Fruit fly (Drosophila melanogaster) whole organism, wandering third instar larva: Measurements from ENCODE around the gene eg.

Source experiments
- CG32264 ChIP-seq: fragments of 200-800 bp; sonication (Bioruptor generic); optimal IDR thresholded peaks from 2 replicates; lab custom pipeline; 2016; ENCODE audit warnings: missing biosample characterization, missing genetic modification characterization
- CG9705 ChIP-seq: fragments of 200-800 bp; sonication (Bioruptor generic); optimal IDR thresholded peaks from 2 replicates; lab custom pipeline; 2018; ENCODE audit warnings: missing biosample characterization, mild to moderate bottlenecking, missing genetic modification characterization
- Dfd ChIP-seq: fragments of >200 bp; optimal IDR thresholded peaks from 2 replicates; lab custom pipeline; 2017; ENCODE audit warnings: missing biosample characterization, missing genetic modification characterization
- GATAd ChIP-seq: sonication (Bioruptor generic); optimal IDR thresholded peaks from 2 replicates; lab custom pipeline; 2016; ENCODE audit warnings: missing biosample characterization, missing genetic modification characterization
- HLH106 ChIP-seq: fragments of 200-800 bp; optimal IDR thresholded peaks from 3 replicates; lab custom pipeline; 2019; ENCODE audit warnings: missing biosample characterization, mild to moderate bottlenecking, missing genetic modification characterization, moderate library complexity
- Hnf4 ChIP-seq: fragments of 200-800 bp; sonication (Bioruptor generic); optimal IDR thresholded peaks from 2 replicates; lab custom pipeline; 2016; ENCODE audit warnings: missing biosample characterization, mild to moderate bottlenecking, missing genetic modification characterization
- Hr78 ChIP-seq: fragments of >200 bp; optimal IDR thresholded peaks from 2 replicates; lab custom pipeline; 2017; ENCODE audit warnings: missing biosample characterization, missing genetic modification characterization
- Hr83 ChIP-seq: fragments of 200-300 bp; sonication (Bioruptor generic); optimal IDR thresholded peaks from 2 replicates; lab custom pipeline; 2016; ENCODE audit warnings: missing biosample characterization, mild to moderate bottlenecking, missing genetic modification characterization, moderate library complexity; ENCODE audit not compliant: poor library complexity, severe bottlenecking
- Jra ChIP-seq: sonication (Bioruptor generic); optimal IDR thresholded peaks from 2 replicates; lab custom pipeline; 2016; ENCODE audit warnings: missing biosample characterization, missing genetic modification characterization
- Myc ChIP-seq: fragments of >200 bp; optimal IDR thresholded peaks from 2 replicates; lab custom pipeline; 2017
- N ChIP-seq: fragments of >200 bp; optimal IDR thresholded peaks from 2 replicates; lab custom pipeline; 2018; ENCODE audit warnings: missing biosample characterization, missing external identifiers, missing genetic modification characterization
- OdsH ChIP-seq: fragments of 200-800 bp; sonication (Bioruptor generic); optimal IDR thresholded peaks from 2 replicates; lab custom pipeline; 2016; ENCODE audit warnings: missing biosample characterization, mild to moderate bottlenecking, missing genetic modification characterization
- Rel ChIP-seq, 2 experiments: fragments of 200-800 bp; sonication (Bioruptor generic) in 1 of 2; optimal IDR thresholded peaks; 2 replicates in 1 of 2; 3 replicates in 1 of 2; lab custom pipeline; 2016 to 2019; ENCODE audit warnings: mild to moderate bottlenecking in 2 of 2, missing biosample characterization in 2 of 2, missing genetic modification characterization in 2 of 2, moderate library complexity in 1 of 2
- Sp1 ChIP-seq: fragments of 200-800 bp; sonication (Bioruptor generic); optimal IDR thresholded peaks from 3 replicates; lab custom pipeline; 2019; ENCODE audit warnings: missing biosample characterization, mild to moderate bottlenecking, missing genetic modification characterization, moderate library complexity
- Vsx2 ChIP-seq: fragments of 200-300, 225-300 bp; sonication (Bioruptor generic); optimal IDR thresholded peaks from 2 replicates; lab custom pipeline; 2018; ENCODE audit warnings: missing biosample characterization, missing genetic modification characterization; ENCODE audit not compliant: partially characterized antibody
- br ChIP-seq: fragments of 200-800 bp; sonication (Bioruptor generic); optimal IDR thresholded peaks from 2 replicates; lab custom pipeline; 2016; ENCODE audit warnings: missing biosample characterization, missing genetic modification characterization
- dl ChIP-seq, 2 experiments: fragments of 175-275, 200-275 bp in 1 of 2; fragments of 200-275 bp in 1 of 2; sonication (Bioruptor generic); optimal IDR thresholded peaks; lab custom pipeline; 2018; ENCODE audit warnings: mild to moderate bottlenecking in 2 of 2, missing biosample characterization in 2 of 2, missing genetic modification characterization in 2 of 2, moderate library complexity in 2 of 2; ENCODE audit not compliant: partially characterized antibody in 2 of 2, insufficient read depth in 1 of 2
- dmrt93B ChIP-seq: fragments of 200-800 bp; sonication (Bioruptor generic); optimal IDR thresholded peaks from 2 replicates; lab custom pipeline; 2018; ENCODE audit warnings: missing biosample characterization, mild to moderate bottlenecking, missing genetic modification characterization
- dsf ChIP-seq: sonication (Bioruptor generic); optimal IDR thresholded peaks from 2 replicates; lab custom pipeline; 2016; ENCODE audit warnings: missing biosample characterization, missing genetic modification characterization, borderline replicate concordance
- ey ChIP-seq: fragments of 200-800 bp; sonication (Bioruptor generic); optimal IDR thresholded peaks from 2 replicates; lab custom pipeline; 2016; ENCODE audit warnings: missing biosample characterization, missing genetic modification characterization
- foxo ChIP-seq, 2 experiments: fragments of 200-800 bp; sonication (Bioruptor generic); optimal IDR thresholded peaks; 2 replicates in 1 of 2; 3 replicates in 1 of 2; lab custom pipeline; 2016 to 2017; ENCODE audit warnings: missing biosample characterization in 2 of 2, missing genetic modification characterization in 2 of 2
- fru ChIP-seq: fragments of 200-800 bp; sonication (Bioruptor generic); optimal IDR thresholded peaks from 3 replicates; lab custom pipeline; 2016; ENCODE audit warnings: missing biosample characterization, mild to moderate bottlenecking, missing genetic modification characterization
- h ChIP-seq: fragments of 200-800 bp; sonication (Bioruptor generic); optimal IDR thresholded peaks from 3 replicates; lab custom pipeline; 2016; ENCODE audit warnings: missing biosample characterization, mild to moderate bottlenecking, missing genetic modification characterization
- jim ChIP-seq: fragments of 175-275, 200-325 bp; sonication (Bioruptor generic); optimal IDR thresholded peaks from 2 replicates; lab custom pipeline; 2016; ENCODE audit warnings: missing biosample characterization, mild to moderate bottlenecking, missing genetic modification characterization
- lola ChIP-seq: fragments of >200 bp; optimal IDR thresholded peaks from 2 replicates; lab custom pipeline; 2017; ENCODE audit warnings: missing biosample characterization, missing genetic modification characterization
- pan ChIP-seq: fragments of >200 bp; optimal IDR thresholded peaks from 2 replicates; lab custom pipeline; 2017
- rgr ChIP-seq: fragments of 200-800 bp; sonication (Bioruptor generic); optimal IDR thresholded peaks from 3 replicates; lab custom pipeline; 2016; ENCODE audit warnings: missing biosample characterization, mild to moderate bottlenecking, missing genetic modification characterization
- sage ChIP-seq: fragments of 200-800 bp; sonication (Bioruptor generic); optimal IDR thresholded peaks from 2 replicates; lab custom pipeline; 2016; ENCODE audit warnings: missing biosample characterization, mild to moderate bottlenecking, missing genetic modification characterization
- sv ChIP-seq: fragments of 200-800 bp; sonication (Bioruptor generic); optimal IDR thresholded peaks from 3 replicates; lab custom pipeline; 2016; ENCODE audit warnings: missing biosample characterization, missing genetic modification characterization
- tai ChIP-seq: sonication (Bioruptor generic); optimal IDR thresholded peaks from 2 replicates; lab custom pipeline; 2016; ENCODE audit warnings: missing biosample characterization, missing genetic modification characterization
- usp ChIP-seq: fragments of >200 bp; optimal IDR thresholded peaks from 2 replicates; lab custom pipeline; 2017; ENCODE audit warnings: missing biosample characterization, missing genetic modification characterization
- woc ChIP-seq: sonication (Bioruptor generic); optimal IDR thresholded peaks from 2 replicates; lab custom pipeline; 2016; ENCODE audit warnings: missing biosample characterization, mild to moderate bottlenecking, missing genetic modification characterization

eg gene

DNA sequence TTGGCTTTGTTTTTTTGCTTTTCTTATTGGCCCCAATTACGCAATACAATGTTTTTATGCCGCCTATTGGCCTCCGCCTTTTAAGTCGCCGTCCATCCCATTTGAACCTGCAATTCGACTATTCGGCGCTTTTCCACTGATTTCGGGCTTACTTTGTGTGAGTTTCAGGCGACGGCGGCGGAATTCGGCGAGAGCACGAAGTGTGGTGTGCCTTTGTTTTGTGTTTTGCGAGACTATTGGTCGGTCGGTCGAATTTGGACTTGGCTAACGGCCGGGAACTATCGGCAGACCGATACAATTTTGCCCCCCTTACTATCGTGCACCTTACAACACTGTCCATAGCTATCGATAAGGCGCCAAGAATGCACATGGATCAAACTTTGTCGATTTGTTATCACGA is 32.6 kb downstream of the eg start, which contains the start of gene P5CDh1:
Gene P5CDh1 (minus strand): TSS at position 278 of the 400 bp plus-strand sequence.
- TF ChIP-seq jim (no peak), OdsH (GFP tag; lab: Kevin White, UChicago) (no peak), br (GFP tag; lab: Kevin White, UChicago) (no peak), pan (no peak), dmrt93B (GFP tag; lab: Kevin White, UChicago) (no peak), rgr (peak; percentile 55), Myc (no peak), foxo (GFP tag; optimal IDR thresholded peaks at IDR 0.05; lab: Kevin White, UChicago) (peak in 1 of 2 experiments; percentile 29), lola (GFP tag; lab: Kevin White, UChicago) (no peak), CG32264 (GFP tag; lab: Kevin White, UChicago) (no peak), woc (no peak), GATAd (no peak), Rel (GFP tag; optimal IDR thresholded peaks at IDR 0.05; lab: Kevin White, UChicago) (no peak), Rel (tag; optimal IDR thresholded peaks at IDR 0.05; lab: Kevin White, UChicago) (no peak), Jra (GFP tag; lab: Kevin White, UChicago) (no peak), N (GFP tag; lab: Kevin White, UChicago) (no peak), h (GFP tag; lab: Kevin White, UChicago) (peak; percentile 33), sv (GFP tag; lab: Kevin White, UChicago) (no peak), tai (GFP tag; lab: Kevin White, UChicago) (no peak), Sp1 (no peak), dsf (no peak), Vsx2 (GFP tag; lab: Kevin White, UChicago) (peak; percentile 0), Hr83 (GFP tag; lab: Kevin White, UChicago) (peak; percentile 70), ey (GFP tag; lab: Kevin White, UChicago) (peak; percentile 13), dl (GFP tag; optimal IDR thresholded peaks at IDR 0.05; lab: Kevin White, UChicago; ENCODE audit: insufficient read depth in 1 of 2, partially characterized antibody in 2 of 2) (no peak), usp (GFP tag; lab: Kevin White, UChicago) (no peak), fru (GFP tag; lab: Kevin White, UChicago) (no peak), Hnf4 (peak; percentile 52)

DNA sequence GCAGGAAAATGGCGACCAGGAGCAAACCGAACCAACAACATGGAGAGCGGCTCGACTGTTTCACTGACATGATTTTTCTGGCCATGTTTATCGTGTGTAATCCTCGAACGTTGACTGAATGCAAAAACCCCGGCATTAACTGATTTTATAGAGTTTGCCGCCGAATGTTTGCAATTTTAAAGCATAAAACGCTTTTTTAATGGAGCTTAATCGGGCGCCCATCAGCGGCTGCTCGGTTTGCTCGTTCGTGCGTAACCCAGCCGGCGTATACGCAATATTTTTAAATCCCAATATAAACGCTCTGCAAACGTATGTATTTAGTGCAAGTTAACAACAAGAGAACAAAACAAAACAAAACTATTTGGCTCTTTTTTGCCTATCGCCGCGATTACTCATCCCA is 33.8 kb downstream of the eg start, which contains the start of gene CG14563:
Gene CG14563 (minus strand): TSS at position 101 of the 400 bp plus-strand sequence.
- no peak for TF ChIP-seq Rel (GFP tag; optimal IDR thresholded peaks at IDR 0.05; lab: Kevin White, UChicago)
- no peak for TF ChIP-seq Rel (tag; optimal IDR thresholded peaks at IDR 0.05; lab: Kevin White, UChicago)
- no peak for TF ChIP-seq rgr

DNA sequence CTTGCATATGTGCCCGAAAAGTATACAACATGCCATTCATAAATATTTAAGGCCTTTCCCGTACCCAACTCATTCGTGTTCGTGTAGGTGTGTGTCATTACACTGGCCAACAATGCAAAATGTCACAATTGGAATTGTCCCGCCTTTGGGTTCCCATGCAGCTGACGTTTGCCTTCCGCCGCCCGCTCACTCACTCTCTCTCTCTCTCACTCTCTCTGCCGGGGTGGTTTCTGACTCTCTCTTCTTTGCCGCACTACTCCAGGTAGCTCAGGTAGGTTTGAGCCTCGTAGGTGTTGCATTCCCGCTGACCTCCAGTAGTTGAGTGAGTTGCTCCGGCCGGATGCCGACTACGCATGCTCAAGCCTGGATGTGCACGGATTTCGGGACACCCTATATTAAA is 34.8 kb downstream of the eg start:
- no peak for TF ChIP-seq dl (GFP tag; optimal IDR thresholded peaks at IDR 0.05; lab: Kevin White, UChicago; ENCODE audit: insufficient read depth in 1 of 2, partially characterized antibody in 2 of 2)
- TF ChIP-seq jim = no peak
- no peak for TF ChIP-seq rgr
- no peak for TF ChIP-seq HLH106
- no peak for TF ChIP-seq foxo (GFP tag; optimal IDR thresholded peaks at IDR 0.05; lab: Kevin White, UChicago)
- no peak for TF ChIP-seq Jra (GFP tag; lab: Kevin White, UChicago)
- no peak for TF ChIP-seq Hnf4
- TF ChIP-seq Myc = no peak
- TF ChIP-seq CG9705 = no peak
- TF ChIP-seq pan = no peak
- TF ChIP-seq br (GFP tag; lab: Kevin White, UChicago) = no peak
- no peak for TF ChIP-seq Hr78 (GFP tag; lab: Kevin White, UChicago)
- no peak for TF ChIP-seq fru (GFP tag; lab: Kevin White, UChicago)

- TF ChIP-seq sv (GFP tag; lab: Kevin White, UChicago) (no peak), fru (GFP tag; lab: Kevin White, UChicago) (no peak), tai (GFP tag; lab: Kevin White, UChicago) (no peak), ey (GFP tag; lab: Kevin White, UChicago) (no peak), Hnf4 (no peak), dsf (no peak), pan (no peak), lola (GFP tag; lab: Kevin White, UChicago) (no peak), Hr78 (GFP tag; lab: Kevin White, UChicago) (no peak), Dfd (GFP tag; lab: Kevin White, UChicago) (no peak), N (GFP tag; lab: Kevin White, UChicago) (no peak), OdsH (GFP tag; lab: Kevin White, UChicago) (no peak)
- TF ChIP-seq, all 38 proteins: peak for 0
These were observed 36.0 kb downstream of the eg start, which contains the start of gene mub for dm6 chr3L:21844488-21844887. Gene mub, plus strand, starts transcription at chr3L:21844788.

DNA sequence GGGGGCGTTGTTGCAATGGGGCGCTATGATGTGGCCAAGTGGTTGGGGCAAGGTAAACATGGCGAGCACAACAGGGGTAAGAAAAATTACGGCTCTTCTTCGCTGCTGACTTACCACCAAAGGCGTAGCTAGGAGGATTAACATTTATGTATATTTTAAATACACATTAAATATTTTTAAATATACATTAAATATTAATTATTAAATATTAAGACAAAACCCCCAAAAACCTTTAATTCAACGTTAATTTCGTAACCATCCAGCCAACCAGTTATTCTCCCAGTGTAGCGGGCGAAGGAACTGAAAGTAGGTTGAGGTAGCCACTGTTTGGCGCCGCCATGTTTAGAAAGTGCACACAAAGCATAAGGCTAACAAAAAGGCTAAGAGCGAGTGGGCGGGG is 38.1 kb downstream of the eg start:
- TF ChIP-seq Dfd (GFP tag; lab: Kevin White, UChicago) = no peak
- no peak for TF ChIP-seq sage (GFP tag; lab: Kevin White, UChicago)
- TF ChIP-seq br (GFP tag; lab: Kevin White, UChicago) = no peak
- no peak for TF ChIP-seq Hnf4
- TF ChIP-seq dl (GFP tag; optimal IDR thresholded peaks at IDR 0.05; lab: Kevin White, UChicago; ENCODE audit: insufficient read depth in 1 of 2, partially characterized antibody in 2 of 2) = no peak
- no peak for TF ChIP-seq usp (GFP tag; lab: Kevin White, UChicago)
- no peak for TF ChIP-seq Vsx2 (GFP tag; lab: Kevin White, UChicago)
- TF ChIP-seq h (GFP tag; lab: Kevin White, UChicago) = no peak
- TF ChIP-seq N (GFP tag; lab: Kevin White, UChicago) = no peak
- no peak for TF ChIP-seq Hr78 (GFP tag; lab: Kevin White, UChicago)
- TF ChIP-seq rgr = no peak
- TF ChIP-seq tai (GFP tag; lab: Kevin White, UChicago) = no peak
- TF ChIP-seq Sp1 = no peak
